Fruit fly (Drosophila melanogaster) whole organism, wandering third instar larva: Measurements from ENCODE around the gene Usp1.

Source experiments
- CG32264 ChIP-seq: fragments of 200-800 bp; sonication (Bioruptor generic); optimal IDR thresholded peaks from 2 replicates; lab custom pipeline; 2016; ENCODE audit warnings: missing biosample characterization, missing genetic modification characterization
- OdsH ChIP-seq: fragments of 200-800 bp; sonication (Bioruptor generic); optimal IDR thresholded peaks from 2 replicates; lab custom pipeline; 2016; ENCODE audit warnings: missing biosample characterization, mild to moderate bottlenecking, missing genetic modification characterization
- Rel ChIP-seq, 2 experiments: fragments of 200-800 bp; sonication (Bioruptor generic) in 1 of 2; optimal IDR thresholded peaks; 2 replicates in 1 of 2; 3 replicates in 1 of 2; lab custom pipeline; 2016 to 2019; ENCODE audit warnings: mild to moderate bottlenecking in 2 of 2, missing biosample characterization in 2 of 2, missing genetic modification characterization in 2 of 2, moderate library complexity in 1 of 2
- dl ChIP-seq, 2 experiments: fragments of 175-275, 200-275 bp in 1 of 2; fragments of 200-275 bp in 1 of 2; sonication (Bioruptor generic); optimal IDR thresholded peaks; lab custom pipeline; 2018; ENCODE audit warnings: mild to moderate bottlenecking in 2 of 2, missing biosample characterization in 2 of 2, missing genetic modification characterization in 2 of 2, moderate library complexity in 2 of 2; ENCODE audit not compliant: partially characterized antibody in 2 of 2, insufficient read depth in 1 of 2
- h ChIP-seq: fragments of 200-800 bp; sonication (Bioruptor generic); optimal IDR thresholded peaks from 3 replicates; lab custom pipeline; 2016; ENCODE audit warnings: missing biosample characterization, mild to moderate bottlenecking, missing genetic modification characterization
- lola ChIP-seq: fragments of >200 bp; optimal IDR thresholded peaks from 2 replicates; lab custom pipeline; 2017; ENCODE audit warnings: missing biosample characterization, missing genetic modification characterization
- psq ChIP-seq: fragments of 200-800 bp; sonication (Bioruptor generic); optimal IDR thresholded peaks from 3 replicates; lab custom pipeline; 2017; ENCODE audit warnings: missing biosample characterization, mild to moderate bottlenecking, missing genetic modification characterization, moderate library complexity

dm6 chr3R:29259466-29260132 lies 30.6 kb downstream of the Usp1 start:
- TF ChIP-seq CG32264 (GFP tag; lab: Kevin White, UChicago) = no peak
- TF ChIP-seq psq (GFP tag; lab: Kevin White, UChicago) = no peak
- TF ChIP-seq dl (GFP tag; optimal IDR thresholded peaks at IDR 0.05; lab: Kevin White, UChicago; ENCODE audit: insufficient read depth in 1 of 2, partially characterized antibody in 2 of 2) = no peak
- TF ChIP-seq OdsH (GFP tag; lab: Kevin White, UChicago) = no peak
- TF ChIP-seq Rel (GFP tag; optimal IDR thresholded peaks at IDR 0.05; lab: Kevin White, UChicago) = no peak
- no peak for TF ChIP-seq Rel (tag; optimal IDR thresholded peaks at IDR 0.05; lab: Kevin White, UChicago)
- no peak for TF ChIP-seq h (GFP tag; lab: Kevin White, UChicago)
- no peak for TF ChIP-seq lola (GFP tag; lab: Kevin White, UChicago)
